Worm (Caenorhabditis elegans): Measurements from ENCODE around the gene pals-40.

Gene pals-40

DNA sequence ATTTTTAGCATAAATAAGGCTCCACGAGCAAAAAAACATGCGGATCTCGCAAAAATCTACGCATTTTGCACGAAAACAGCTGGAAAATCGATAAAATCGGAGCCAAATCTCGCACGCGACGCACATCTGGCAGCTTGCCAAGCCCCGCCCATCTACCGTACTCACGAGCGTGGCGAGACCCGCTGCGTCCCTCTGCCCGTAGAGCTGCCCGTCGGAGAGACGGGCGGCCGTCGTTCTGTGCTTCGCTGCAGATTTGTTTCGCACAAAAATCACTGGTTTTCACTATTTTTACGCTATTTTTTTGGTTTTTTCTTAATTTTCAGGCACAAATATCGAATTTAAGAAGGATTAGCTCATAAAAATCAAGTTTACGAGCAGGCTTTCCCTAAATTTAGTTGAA is 40.9 kb upstream of the pals-40 start (continued):
- peak in 1 of 2 experiments; percentile 73 for TF ChIP-seq ztf-11 (tag; optimal IDR thresholded peaks at IDR 0.05)
- peak; percentile 93 for TF ChIP-seq snu-23 (GFP tag; optimal IDR thresholded peaks at IDR 0.05)
- peak; percentile 99 for TF ChIP-seq lsy-2 (tag; optimal IDR thresholded peaks at IDR 0.05)
- TF ChIP-seq elt-3 (tag; optimal IDR thresholded peaks at IDR 0.05), result peak in 3 of 6 experiments; percentile 61 to 70 (median 69)
- peak; percentile 80 for TF ChIP-seq ama-1 (optimal IDR thresholded peaks at IDR 0.05)
- TF ChIP-seq sptf-1 (tag; optimal IDR thresholded peaks at IDR 0.05), result no peak
- TF ChIP-seq pag-3 (tag; optimal IDR thresholded peaks at IDR 0.05; ENCODE audit: borderline replicate concordance, insufficient read depth), result no peak
- peak; percentile 85 to 92 for TF ChIP-seq efl-1 (optimal IDR thresholded peaks at IDR 0.05)
- peak; percentile 76 to 97 for TF ChIP-seq efl-1 (GFP tag; optimal IDR thresholded peaks at IDR 0.05 in 1 of 2)
- TF ChIP-seq nhr-12 (tag; optimal IDR thresholded peaks at IDR 0.05), result no peak
- no peak for TF ChIP-seq ceh-63 (GFP tag; optimal IDR thresholded peaks at IDR 0.05)
- TF ChIP-seq nhr-77 (tag; optimal IDR thresholded peaks at IDR 0.05), result peak; percentile 79
- TF ChIP-seq hlh-17 (GFP tag; optimal IDR thresholded peaks at IDR 0.05; ENCODE audit: borderline replicate concordance), result no peak
- no peak for TF ChIP-seq mef-2 (tag; optimal IDR thresholded peaks at IDR 0.05)
- TF ChIP-seq hpl-2 (GFP tag; optimal IDR thresholded peaks at IDR 0.05), result peak; percentile 70
- no peak for TF ChIP-seq aha-1 (tag; optimal IDR thresholded peaks at IDR 0.05)
- peak; percentile 88 for TF ChIP-seq swsn-7 (tag; optimal IDR thresholded peaks at IDR 0.05)
- peak; percentile 65 to 79 (median 79) for TF ChIP-seq dpl-1 (GFP tag; optimal IDR thresholded peaks at IDR 0.05)
- peak; percentile 28 for TF ChIP-seq fkh-4 (tag; optimal IDR thresholded peaks at IDR 0.05; ENCODE audit: borderline replicate concordance)
- TF ChIP-seq lin-13 (GFP tag; optimal IDR thresholded peaks at IDR 0.05), result peak; percentile 97
- peak; percentile 83 for TF ChIP-seq unc-86 (tag; optimal IDR thresholded peaks at IDR 0.05)
- TF ChIP-seq zip-4 (GFP tag; optimal IDR thresholded peaks at IDR 0.05), result peak; percentile 62
- TF ChIP-seq ces-1 (GFP tag; optimal IDR thresholded peaks at IDR 0.05), result no peak
- TF ChIP-seq mab-9 (GFP tag; IDR thresholded peaks at IDR 0.05), result peak; percentile 79; the same call in 1 of the 2 replicates
- TF ChIP-seq zag-1 (tag; optimal IDR thresholded peaks at IDR 0.05), result no peak
- TF ChIP-seq lin-35 (GFP tag; optimal IDR thresholded peaks at IDR 0.05), result peak; percentile 82 to 89
- peak; percentile 87 for TF ChIP-seq C16A3.4 (tag; optimal IDR thresholded peaks at IDR 0.05)
- no peak for TF ChIP-seq nhr-28 (tag; optimal IDR thresholded peaks at IDR 0.05)
- peak; percentile 66 for TF ChIP-seq F16B12.6 (tag; optimal IDR thresholded peaks at IDR 0.05)
- TF ChIP-seq nhr-84 (tag; optimal IDR thresholded peaks at IDR 0.05), result no peak
- TF ChIP-seq dsc-1 (tag; optimal IDR thresholded peaks at IDR 0.05), result peak; percentile 89
- TF ChIP-seq aly-2 (tag; optimal IDR thresholded peaks at IDR 0.05), result peak; percentile 15
- no peak for TF ChIP-seq Y116A8C.19 (tag; optimal IDR thresholded peaks at IDR 0.05; ENCODE audit: borderline replicate concordance)
- no peak for TF ChIP-seq ets-5 (GFP tag; IDR thresholded peaks at IDR 0.05)
- no peak for TF ChIP-seq unc-62 (GFP tag; optimal IDR thresholded peaks at IDR 0.05)
- peak; percentile 87 for TF ChIP-seq xbp-1 (tag; optimal IDR thresholded peaks at IDR 0.05)
- TF ChIP-seq nhr-20 (tag; optimal IDR thresholded peaks at IDR 0.05), result peak; percentile 87
- TF ChIP-seq lin-39 (tag; optimal IDR thresholded peaks at IDR 0.05), result peak; percentile 5
- peak; percentile 49 for TF ChIP-seq C04F5.9 (tag; optimal IDR thresholded peaks at IDR 0.05)
- peak; percentile 90 for TF ChIP-seq lin-14 (GFP tag; optimal IDR thresholded peaks at IDR 0.05)
- peak; percentile 96 for TF ChIP-seq C34B4.2 (tag; optimal IDR thresholded peaks at IDR 0.05)
- peak; percentile 53 for TF ChIP-seq elt-2 (tag; optimal IDR thresholded peaks at IDR 0.05)
- no peak for TF ChIP-seq lir-3 (tag; optimal IDR thresholded peaks at IDR 0.05; ENCODE audit: poor library complexity)
- no peak for TF ChIP-seq nhr-76 (tag; optimal IDR thresholded peaks at IDR 0.05)
- peak; percentile 70 for TF ChIP-seq unc-130 (tag; optimal IDR thresholded peaks at IDR 0.05)
- TF ChIP-seq alr-1 (tag; optimal IDR thresholded peaks at IDR 0.05; ENCODE audit: borderline replicate concordance), result no peak
- peak; percentile 47 for TF ChIP-seq ztf-4 (tag; optimal IDR thresholded peaks at IDR 0.05)
- no peak for TF ChIP-seq ceh-88 (GFP tag; IDR thresholded peaks at IDR 0.05)
- TF ChIP-seq unc-30 (tag; optimal IDR thresholded peaks at IDR 0.05), result no peak
- TF ChIP-seq egl-13 (tag; optimal IDR thresholded peaks at IDR 0.05), result peak; percentile 77
- TF ChIP-seq pqm-1 (tag; optimal IDR thresholded peaks at IDR 0.05), result no peak
- no peak for TF ChIP-seq rnt-1 (tag; optimal IDR thresholded peaks at IDR 0.05)
- TF ChIP-seq mdl-1 (tag; optimal IDR thresholded peaks at IDR 0.05), result peak in 1 of 2 experiments; percentile 89

All from whole organism, L1 larva.